Worm (Caenorhabditis elegans): ENCODE results near the gene K07D4.9.
A peak's percentile ranks its signal among the peaks of the same experiment; 100 is the strongest.

K07D4.9 gene

ce11 chrII:4042696-4043095 lies 14.3 kb downstream of the K07D4.9 start:
- no peak for TF ChIP-seq zag-1 (tag; optimal IDR thresholded peaks at IDR 0.05)
- TF ChIP-seq ama-1 (optimal IDR thresholded peaks at IDR 0.05), result peak; percentile 8

ce11 chrII:4044349-4044748 lies 16.0 kb downstream of the K07D4.9 start, which contains the start of gene rpn-11:
Gene rpn-11 (minus strand): TSS chrII:4044546.
- TF ChIP-seq nhr-25 (tag; optimal IDR thresholded peaks at IDR 0.05) (peak; percentile 64), nhr-67 (tag; optimal IDR thresholded peaks at IDR 0.05) (no peak), elt-2 (tag; optimal IDR thresholded peaks at IDR 0.05) (peak; percentile 71), daf-12 (tag; optimal IDR thresholded peaks at IDR 0.05) (no peak), mml-1 (tag; optimal IDR thresholded peaks at IDR 0.05) (no peak), nhr-43 (tag; optimal IDR thresholded peaks at IDR 0.05; ENCODE audit: poor library complexity, severe bottlenecking) (peak; percentile 82), nhr-23 (tag; optimal IDR thresholded peaks at IDR 0.05) (peak; percentile 83), sea-2 (GFP tag; optimal IDR thresholded peaks at IDR 0.05) (no peak), egl-27 (tag; optimal IDR thresholded peaks at IDR 0.05) (no peak), nhr-28 (tag; optimal IDR thresholded peaks at IDR 0.05) (no peak), nhr-237 (tag; optimal IDR thresholded peaks at IDR 0.05) (no peak), ceh-82 (tag; optimal IDR thresholded peaks at IDR 0.05) (peak; percentile 52), lin-39 (tag; optimal IDR thresholded peaks at IDR 0.05) (peak; percentile 29), nhr-77 (tag; optimal IDR thresholded peaks at IDR 0.05) (peak; percentile 50), hmg-11 (tag; optimal IDR thresholded peaks at IDR 0.05) (peak; percentile 80), ceh-28 (tag; optimal IDR thresholded peaks at IDR 0.05) (peak; percentile 78), ztf-4 (tag; optimal IDR thresholded peaks at IDR 0.05) (no peak), unc-62 (GFP tag; optimal IDR thresholded peaks at IDR 0.05) (no peak), lsy-12 (tag; optimal IDR thresholded peaks at IDR 0.05) (peak; percentile 80), ZK546.5 (tag; optimal IDR thresholded peaks at IDR 0.05) (peak; percentile 32), tbx-2 (tag; optimal IDR thresholded peaks at IDR 0.05) (peak; percentile 55), fos-1 (tag; optimal IDR thresholded peaks at IDR 0.05) (no peak), fkh-10 (GFP tag; optimal IDR thresholded peaks at IDR 0.05) (no peak), ceh-16 (tag; optimal IDR thresholded peaks at IDR 0.05) (no peak), pqm-1 (tag; optimal IDR thresholded peaks at IDR 0.05) (peak; percentile 25), elt-3 (tag; optimal IDR thresholded peaks at IDR 0.05) (no peak), ztf-11 (tag; optimal IDR thresholded peaks at IDR 0.05) (no peak), R02D3.7 (tag; optimal IDR thresholded peaks at IDR 0.05) (peak; percentile 83), nhr-76 (tag; optimal IDR thresholded peaks at IDR 0.05) (no peak), elt-1 (tag; optimal IDR thresholded peaks at IDR 0.05) (no peak), fkh-2 (tag; optimal IDR thresholded peaks at IDR 0.05) (no peak), ceh-9 (tag; optimal IDR thresholded peaks at IDR 0.05) (no peak), nfya-1 (tag; optimal IDR thresholded peaks at IDR 0.05; ENCODE audit: insufficient read depth) (peak; percentile 85), pha-4 (tag; optimal IDR thresholded peaks at IDR 0.05) (peak; percentile 88), eor-1 (tag; optimal IDR thresholded peaks at IDR 0.05) (no peak), skn-1 (tag; optimal IDR thresholded peaks at IDR 0.05) (peak; percentile 98), mdl-1 (tag; optimal IDR thresholded peaks at IDR 0.05) (peak; percentile 50), nhr-12 (tag; optimal IDR thresholded peaks at IDR 0.05) (no peak), nhr-11 (tag; optimal IDR thresholded peaks at IDR 0.05) (no peak), aly-2 (tag; optimal IDR thresholded peaks at IDR 0.05) (no peak), jun-1 (tag; optimal IDR thresholded peaks at IDR 0.05) (peak; percentile 52), unc-39 (tag; optimal IDR thresholded peaks at IDR 0.05) (no peak), zag-1 (tag; optimal IDR thresholded peaks at IDR 0.05) (no peak), lin-15B (tag; optimal IDR thresholded peaks at IDR 0.05) (peak; percentile 85), snpc-4 (tag; optimal IDR thresholded peaks at IDR 0.05) (peak; percentile 82), egl-5 (tag; optimal IDR thresholded peaks at IDR 0.05) (peak; percentile 9), ama-1 (optimal IDR thresholded peaks at IDR 0.05) (peak; percentile 25)
